Worm (Caenorhabditis elegans): ENCODE measurements around the gene ZK757.2.

DNA sequence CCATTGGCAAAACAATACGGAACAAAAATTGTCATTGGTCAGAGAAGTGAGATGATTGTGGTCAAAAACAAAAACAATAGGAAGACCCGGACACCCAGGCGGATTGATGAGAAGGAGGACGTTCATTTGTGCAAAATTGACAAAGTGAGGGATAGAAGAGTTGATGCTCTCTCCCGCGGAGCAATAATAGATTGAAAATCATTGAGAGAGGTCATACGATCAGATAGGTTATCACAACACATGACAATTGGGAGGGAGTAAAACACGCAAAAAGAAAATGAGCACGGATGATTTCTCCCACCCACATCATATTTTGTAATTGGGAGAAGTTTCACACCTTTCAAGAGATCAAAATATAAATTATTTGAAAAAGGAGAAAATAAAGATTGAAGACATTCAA lies 6.9 kb upstream of the ZK757.2 start:
- TF ChIP-seq tra-4 (tag; optimal IDR thresholded peaks at IDR 0.05) (no peak), ceh-36 (tag; optimal IDR thresholded peaks at IDR 0.05) (no peak), ets-7 (tag; optimal IDR thresholded peaks at IDR 0.05) (no peak), sea-1 (GFP tag; conservative IDR thresholded peaks at IDR 0.05) (no peak), aly-1 (tag; optimal IDR thresholded peaks at IDR 0.05) (no peak), flt-1 (GFP tag; IDR thresholded peaks at IDR 0.05) (no peak), ama-1 (optimal IDR thresholded peaks at IDR 0.05) (no peak)

Measured in whole organism, early embryonic.